Worm (Caenorhabditis elegans) whole organism, early embryonic: ENCODE data around the gene clec-205.
A peak's percentile ranks its signal among the peaks of the same experiment; 100 is the strongest.

Experiments
- B0310.2 ChIP-seq: sonication (generic microtip); optimal IDR thresholded peaks from 2 replicates; lab custom pipeline; 2016; ENCODE audit warnings: mild to moderate bottlenecking, missing genetic modification characterization, missing compliant biosample characterization
- F13C5.2 ChIP-seq: sonication (generic microtip); optimal IDR thresholded peaks from 2 replicates; lab custom pipeline; 2017; ENCODE audit warnings: mild to moderate bottlenecking, missing genetic modification characterization, inconsistent platforms, missing compliant biosample characterization
- aly-1 ChIP-seq: sonication (generic microtip); optimal IDR thresholded peaks from 2 replicates; lab custom pipeline; 2016; ENCODE audit warnings: missing genetic modification characterization, missing compliant biosample characterization
- ama-1 ChIP-seq: fragments of 150-350 bp; optimal IDR thresholded peaks from 2 replicates; lab custom pipeline; 2014
- ceh-13 ChIP-seq: fragments of 200-800 bp; sonication (Bioruptor generic); optimal IDR thresholded peaks from 2 replicates; lab custom pipeline; 2018; ENCODE audit warnings: mild to moderate bottlenecking, missing genetic modification characterization, missing compliant biosample characterization
- ceh-36 ChIP-seq: sonication (generic microtip); optimal IDR thresholded peaks from 2 replicates; lab custom pipeline; 2016; ENCODE audit warnings: missing genetic modification characterization, inconsistent platforms, missing compliant biosample characterization
- ets-7 ChIP-seq: sonication (generic microtip); optimal IDR thresholded peaks from 2 replicates; lab custom pipeline; 2016; ENCODE audit warnings: missing genotype, missing genetic modification characterization, missing compliant biosample characterization
- flt-1 ChIP-seq: fragments of 200-800 bp; sonication (Bioruptor generic); IDR thresholded peaks from 2 replicates; pipeline ENCODE4 v1.3.6; 2022; ENCODE audit warnings: missing genetic modification characterization, missing compliant biosample characterization
- hmbx-1 ChIP-seq: sonication (generic microtip); optimal IDR thresholded peaks from 2 replicates; lab custom pipeline; 2016; ENCODE audit warnings: mild to moderate bottlenecking, missing genetic modification characterization, missing compliant biosample characterization
- hmg-4 ChIP-seq: fragments of 200-800 bp; sonication (Bioruptor generic); optimal IDR thresholded peaks from 2 replicates; lab custom pipeline; 2018; ENCODE audit warnings: mild to moderate bottlenecking, missing genetic modification characterization, missing compliant biosample characterization
- hnd-1 ChIP-seq: sonication (generic microtip); optimal IDR thresholded peaks from 2 replicates; lab custom pipeline; 2016; ENCODE audit warnings: missing genetic modification characterization, missing compliant biosample characterization
- pes-1 ChIP-seq: fragments of 200-800 bp; sonication (Bioruptor generic); IDR thresholded peaks from 2 replicates; pipeline ENCODE4 v1.3.6; 2022; ENCODE audit warnings: missing genetic modification reagents, missing genetic modification characterization, missing compliant biosample characterization
- scrt-1 ChIP-seq: fragments of 200-800 bp; sonication (Bioruptor generic); IDR thresholded peaks from 2 replicates; pipeline ENCODE4 v1.3.6; 2022; ENCODE audit warnings: missing genetic modification characterization, missing compliant biosample characterization
- sea-1 ChIP-seq: fragments of 200-800 bp; sonication (Bioruptor generic); conservative IDR thresholded peaks from 2 replicates; pipeline ENCODE4 v1.3.6; 2022; ENCODE audit warnings: missing genetic modification characterization, missing compliant biosample characterization
- tbx-11 ChIP-seq: fragments of 200-800 bp; sonication (Bioruptor generic); IDR thresholded peaks from 2 replicates; pipeline ENCODE4 v1.3.6; 2022; ENCODE audit warnings: missing genetic modification characterization, missing compliant biosample characterization
- tbx-37 ChIP-seq: fragments of 200-800 bp; sonication (Bioruptor generic); conservative IDR thresholded peaks from 2 replicates; pipeline ENCODE4 v1.3.6; 2022; ENCODE audit warnings: missing genetic modification reagents, missing genetic modification characterization, missing compliant biosample characterization
- tra-4 ChIP-seq: sonication (generic microtip); optimal IDR thresholded peaks from 2 replicates; lab custom pipeline; 2017; ENCODE audit warnings: missing genetic modification characterization, missing compliant biosample characterization

The clec-205 gene

DNA sequence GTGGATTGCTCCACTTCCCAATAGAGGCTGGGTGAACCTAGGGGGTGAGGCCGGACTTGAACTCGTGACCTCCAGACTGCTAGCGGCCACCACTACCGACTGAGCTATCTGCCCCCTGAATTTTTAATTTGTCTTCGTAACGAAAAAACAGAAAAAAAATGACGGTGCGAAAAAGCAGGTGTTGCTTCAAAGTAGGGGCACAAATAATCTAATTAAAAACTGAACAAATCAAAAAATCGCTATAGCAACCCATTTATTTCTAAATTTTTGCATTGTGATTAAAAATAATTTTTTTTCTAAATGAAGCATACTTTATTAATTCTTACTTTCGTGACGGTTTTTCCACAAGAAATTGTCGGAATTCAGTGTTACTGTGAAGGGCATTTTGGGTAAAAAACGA lies 37.2 kb downstream of the clec-205 start, which contains the start of gene F36H9.10:
F36H9.10 (plus strand) TSS at position 301 of the 400 bp plus-strand sequence.
- no peak for TF ChIP-seq F13C5.2 (tag; lab: Kevin White, UChicago)
- no peak for TF ChIP-seq ets-7 (tag; lab: Kevin White, UChicago)
- no peak for TF ChIP-seq aly-1 (tag; lab: Kevin White, UChicago)
- no peak for TF ChIP-seq B0310.2 (tag; lab: Kevin White, UChicago)
- TF ChIP-seq hmg-4 (GFP tag; lab: Kevin White, UChicago): no peak

DNA sequence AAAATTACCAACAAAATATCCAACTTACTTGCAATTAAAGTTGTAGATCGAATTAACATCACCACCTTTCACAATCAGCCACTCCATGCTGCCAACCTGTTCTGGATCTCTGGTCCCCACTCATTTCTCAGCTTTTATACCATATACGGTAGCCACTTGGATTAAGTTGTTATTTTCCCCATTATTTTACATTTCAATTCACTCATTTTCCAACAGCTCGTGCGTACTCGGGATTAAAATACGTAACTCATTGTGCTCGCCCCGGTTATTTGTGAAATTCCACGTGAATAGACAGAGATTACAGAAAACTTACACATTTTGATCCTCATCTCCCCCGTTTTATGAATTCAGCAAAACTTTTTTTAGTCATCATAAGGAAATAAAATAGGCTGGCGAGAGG lies 42.4 kb downstream of the clec-205 start, which contains the start of gene srt-41:
srt-41 (minus strand) TSS at position 101 of the 400 bp plus-strand sequence.
- TF ChIP-seq flt-1 (GFP tag; lab: Robert Waterston, UW) (no peak), hnd-1 (no peak), hmbx-1 (tag; lab: Kevin White, UChicago) (no peak), tbx-11 (no peak), ets-7 (tag; lab: Kevin White, UChicago) (no peak), scrt-1 (no peak), ama-1 (lab: Kevin White, UChicago) (no peak), B0310.2 (tag; lab: Kevin White, UChicago) (no peak), pes-1 (GFP tag; lab: Robert Waterston, UW) (no peak), tra-4 (tag; lab: Kevin White, UChicago) (no peak), aly-1 (tag; lab: Kevin White, UChicago) (no peak), sea-1 (GFP tag; lab: Robert Waterston, UW) (no peak), hmg-4 (GFP tag; lab: Kevin White, UChicago) (no peak), ceh-13 (GFP tag; lab: Kevin White, UChicago) (no peak), ceh-36 (tag; lab: Kevin White, UChicago) (no peak), tbx-37 (GFP tag; lab: Robert Waterston, UW) (no peak), F13C5.2 (tag; lab: Kevin White, UChicago) (no peak)

DNA sequence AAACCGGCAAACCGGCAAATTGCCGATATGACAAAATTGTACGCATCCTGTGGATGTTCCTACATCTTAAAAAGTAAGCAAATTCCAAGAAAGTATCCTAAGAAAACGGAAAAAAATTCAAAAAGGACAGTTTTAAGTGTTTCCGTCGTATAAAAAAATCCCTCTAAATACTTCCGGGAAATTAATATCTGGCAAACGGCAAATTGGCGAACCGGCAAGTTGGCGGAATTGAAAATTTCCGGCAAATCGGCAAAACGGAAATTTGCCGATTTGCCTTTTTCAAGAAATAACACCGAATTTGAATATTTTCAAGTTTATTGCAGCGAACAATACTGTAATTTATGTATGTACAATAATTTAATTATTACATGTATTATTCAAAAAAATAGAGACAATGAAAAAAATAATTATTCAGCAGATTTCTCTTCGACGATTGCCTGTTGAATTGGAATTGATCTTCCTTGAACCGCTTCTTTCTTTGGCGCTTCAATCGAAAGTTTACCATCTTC lies 43.4 kb downstream of the clec-205 start:
- TF ChIP-seq B0310.2 (tag; lab: Kevin White, UChicago): no peak
- TF ChIP-seq hnd-1: no peak
- no peak for TF ChIP-seq pes-1 (GFP tag; lab: Robert Waterston, UW)
- TF ChIP-seq F13C5.2 (tag; lab: Kevin White, UChicago): no peak
- TF ChIP-seq aly-1 (tag; lab: Kevin White, UChicago): no peak
- TF ChIP-seq hmbx-1 (tag; lab: Kevin White, UChicago): no peak
- no peak for TF ChIP-seq scrt-1
- TF ChIP-seq ets-7 (tag; lab: Kevin White, UChicago): no peak
- no peak for TF ChIP-seq ceh-36 (tag; lab: Kevin White, UChicago)
- TF ChIP-seq tra-4 (tag; lab: Kevin White, UChicago): no peak
- no peak for TF ChIP-seq sea-1 (GFP tag; lab: Robert Waterston, UW)
- no peak for TF ChIP-seq ceh-13 (GFP tag; lab: Kevin White, UChicago)
- no peak for TF ChIP-seq hmg-4 (GFP tag; lab: Kevin White, UChicago)
- TF ChIP-seq tbx-37 (GFP tag; lab: Robert Waterston, UW): no peak
- TF ChIP-seq flt-1 (GFP tag; lab: Robert Waterston, UW): no peak
- no peak for TF ChIP-seq tbx-11

DNA sequence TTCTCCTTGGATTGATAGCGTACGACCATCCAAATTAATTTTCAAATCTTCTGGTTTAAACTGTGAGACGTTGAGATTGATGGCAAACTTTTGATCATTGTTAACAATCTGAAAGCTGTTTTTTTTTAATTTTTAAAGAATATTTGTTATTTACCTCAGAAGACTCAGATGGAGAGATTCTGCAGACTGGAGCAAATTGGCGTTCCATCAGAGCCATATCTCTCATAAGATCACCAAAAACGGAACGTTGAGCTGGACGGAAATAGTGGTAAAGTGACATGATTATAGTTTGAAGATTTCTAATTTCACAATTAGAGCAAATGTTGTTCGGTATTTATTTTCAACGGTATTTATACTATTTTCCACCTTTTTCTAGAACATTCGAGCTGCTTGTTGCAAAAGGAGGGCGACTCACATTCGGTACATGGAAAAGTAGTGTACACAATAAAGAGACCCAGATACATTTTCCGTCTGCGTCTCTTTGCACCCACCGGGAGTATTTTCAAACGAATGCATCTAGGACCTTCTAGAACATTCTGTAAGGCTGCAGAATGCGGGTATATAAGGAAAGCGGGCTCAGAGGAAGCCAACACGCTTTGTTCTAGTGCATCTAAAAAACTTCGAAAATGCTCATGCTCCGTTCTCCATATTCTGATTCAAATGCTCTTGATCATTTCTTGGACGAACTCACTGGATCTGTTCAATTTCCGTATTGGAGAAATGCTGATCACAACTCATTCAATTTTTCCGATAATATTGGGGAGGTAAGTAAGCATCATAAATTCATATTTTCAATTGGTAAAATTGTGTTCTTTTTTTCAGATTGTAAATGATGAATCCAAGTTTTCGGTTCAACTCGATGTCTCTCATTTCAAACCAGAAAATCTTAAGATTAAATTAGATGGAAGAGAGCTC lies 44.2 kb downstream of the clec-205 start, which contains the start of the genes hsp-16.2 and hsp-16.41:
hsp-16.2 (minus strand) TSS at position 313 of the 915 bp plus-strand sequence.
hsp-16.41 (plus strand) TSS at position 534 of the 915 bp plus-strand sequence.
- TF ChIP-seq ceh-36 (tag; lab: Kevin White, UChicago) (no peak), sea-1 (GFP tag; lab: Robert Waterston, UW) (no peak), ama-1 (lab: Kevin White, UChicago) (peak; percentile 76), ceh-13 (GFP tag; lab: Kevin White, UChicago) (no peak), tra-4 (tag; lab: Kevin White, UChicago) (no peak), scrt-1 (no peak)

DNA sequence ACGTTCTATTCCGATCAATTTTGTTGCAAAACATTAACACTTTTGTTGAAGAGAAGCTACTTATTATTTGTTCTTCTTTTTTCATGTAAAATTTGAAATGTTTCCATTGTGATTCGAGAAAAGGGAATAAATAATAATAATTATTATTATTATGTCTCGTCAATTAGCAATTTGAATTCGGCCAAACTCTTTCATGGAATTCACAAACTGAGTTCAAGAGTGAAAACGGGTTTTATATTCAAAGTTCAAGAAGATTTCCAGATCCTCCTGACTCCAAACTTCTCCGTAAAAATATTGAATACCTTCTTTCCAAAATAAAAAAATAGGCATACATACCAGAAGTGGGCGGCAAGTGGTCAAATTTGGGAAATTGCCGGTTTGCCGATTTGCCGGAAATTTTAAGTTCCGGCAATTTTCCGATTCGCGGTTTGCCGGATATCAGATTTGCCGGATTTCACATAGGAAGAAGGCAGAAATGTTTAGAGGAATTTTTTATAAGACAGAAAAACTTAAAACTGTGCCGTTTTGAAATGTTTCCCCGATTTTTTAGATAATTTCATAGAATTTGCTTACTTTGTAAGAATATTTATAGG lies 45.1 kb downstream of the clec-205 start:
- TF ChIP-seq F13C5.2 (tag; lab: Kevin White, UChicago) (no peak), sea-1 (GFP tag; lab: Robert Waterston, UW) (0 out of 2 replicates have a peak, but pooled peaks have one; percentile 16), ets-7 (tag; lab: Kevin White, UChicago) (no peak), ceh-36 (tag; lab: Kevin White, UChicago) (no peak), ama-1 (lab: Kevin White, UChicago) (no peak), tbx-11 (no peak), tra-4 (tag; lab: Kevin White, UChicago) (no peak), tbx-37 (GFP tag; lab: Robert Waterston, UW) (no peak), hmbx-1 (tag; lab: Kevin White, UChicago) (no peak)

DNA sequence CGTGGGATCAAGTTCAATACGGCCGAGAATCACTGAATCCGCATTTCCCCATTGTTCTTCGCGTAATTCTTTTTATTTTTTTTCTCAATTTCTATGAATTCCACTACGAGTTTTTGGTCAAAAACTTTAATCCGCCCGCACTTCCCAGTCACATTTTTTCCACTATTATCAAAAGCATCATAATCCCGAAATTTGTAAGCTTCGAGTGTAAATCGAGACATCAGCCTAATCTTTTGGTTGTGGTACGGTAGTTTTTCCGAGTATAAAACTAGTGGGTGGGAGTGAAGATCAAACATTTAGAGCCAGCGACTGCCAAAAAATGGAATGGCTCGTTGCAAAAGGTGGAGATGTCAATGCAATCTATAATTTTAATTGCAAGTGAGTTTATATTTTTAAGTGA lies 46.5 kb downstream of the clec-205 start, which contains the start of gene srt-42:
srt-42 (plus strand) TSS at position 301 of the 400 bp plus-strand sequence.
- no peak for TF ChIP-seq ama-1 (lab: Kevin White, UChicago)
- TF ChIP-seq B0310.2 (tag; lab: Kevin White, UChicago): no peak
- no peak for TF ChIP-seq hmg-4 (GFP tag; lab: Kevin White, UChicago)
- no peak for TF ChIP-seq tbx-37 (GFP tag; lab: Robert Waterston, UW)
- TF ChIP-seq hmbx-1 (tag; lab: Kevin White, UChicago): no peak
- TF ChIP-seq ets-7 (tag; lab: Kevin White, UChicago): no peak
- no peak for TF ChIP-seq pes-1 (GFP tag; lab: Robert Waterston, UW)
- no peak for TF ChIP-seq tbx-11
- no peak for TF ChIP-seq hnd-1
- TF ChIP-seq sea-1 (GFP tag; lab: Robert Waterston, UW): no peak
